Worm (Caenorhabditis elegans) whole organism, L1 larva: ENCODE data around the gene acox-1.5.

Source experiments
- C16A3.4 ChIP-seq: fragments of 150-350 bp; optimal IDR thresholded peaks from 2 replicates; lab custom pipeline; 2014; ENCODE audit warnings: missing biosample characterization, missing genetic modification characterization
- F16B12.6 ChIP-seq: fragments of 150-350 bp; optimal IDR thresholded peaks from 2 replicates; lab custom pipeline; 2014; ENCODE audit warnings: missing biosample characterization, missing genetic modification characterization
- alr-1 ChIP-seq: fragments of 200-800 bp; sonication (Bioruptor generic); optimal IDR thresholded peaks from 2 replicates; lab custom pipeline; 2018; ENCODE audit warnings: borderline replicate concordance, mild to moderate bottlenecking, missing genetic modification characterization, missing compliant biosample characterization
- ama-1 ChIP-seq: fragments of 150-350 bp; optimal IDR thresholded peaks from 2 replicates; lab custom pipeline; 2014
- blmp-1 ChIP-seq: fragments of 150-350 bp; optimal IDR thresholded peaks from 2 replicates; lab custom pipeline; 2014; ENCODE audit warnings: missing biosample characterization, missing genetic modification characterization
- ceh-82 ChIP-seq, 3 experiments: fragments of 150-350 bp in 1 of 3; sonication (generic microtip) in 2 of 3; optimal IDR thresholded peaks; 2 replicates each; lab custom pipeline; 2014 to 2017; ENCODE audit warnings: missing biosample characterization in 3 of 3, missing genetic modification characterization in 3 of 3
- dpl-1 ChIP-seq, 3 experiments: fragments of 150-350 bp in 2 of 3; sonication (generic microtip) in 1 of 3; optimal IDR thresholded peaks; 2 replicates each; lab custom pipeline; 2014 to 2017; ENCODE audit warnings: missing biosample characterization in 3 of 3, missing genetic modification characterization in 3 of 3, missing genetic modification reagents in 3 of 3
- efl-1 ChIP-seq, 4 experiments: fragments of 150-350 bp; optimal IDR thresholded peaks in 3 of 4; peaks in 1 of 4; 1 replicate in 1 of 4; 2 replicates in 3 of 4; lab custom pipeline; 2014; ENCODE audit warnings: missing biosample characterization in 2 of 4, missing genetic modification characterization in 2 of 4, missing genetic modification reagents in 2 of 4
- elt-2 ChIP-seq: sonication (generic microtip); optimal IDR thresholded peaks from 2 replicates; lab custom pipeline; 2016; ENCODE audit warnings: missing genetic modification characterization, mild to moderate bottlenecking, inconsistent platforms, missing compliant biosample characterization, missing genetic modification reagents
- elt-3 ChIP-seq, 6 experiments: fragments of 150-350 bp in 1 of 6; sonication (generic microtip); optimal IDR thresholded peaks; 2 replicates each; lab custom pipeline; 2017 to 2018; ENCODE audit warnings: missing biosample characterization in 6 of 6, missing genetic modification characterization in 6 of 6, inconsistent platforms in 1 of 6
- fos-1 ChIP-seq: fragments of 150-350 bp; optimal IDR thresholded peaks from 2 replicates; lab custom pipeline; 2014; ENCODE audit warnings: missing biosample characterization, missing genetic modification characterization
- grh-1 ChIP-seq: fragments of 200-800 bp; sonication (Bioruptor generic); IDR thresholded peaks from 2 replicates; pipeline ENCODE4 v1.3.6; 2022; ENCODE audit warnings: missing genetic modification reagents, missing genetic modification characterization, missing compliant biosample characterization
- hlh-4 ChIP-seq: sonication (generic microtip); optimal IDR thresholded peaks from 2 replicates; lab custom pipeline; 2016; ENCODE audit warnings: mild to moderate bottlenecking, missing genetic modification characterization, missing compliant biosample characterization
- lin-15B ChIP-seq: fragments of 150-350 bp; sonication (generic microtip); optimal IDR thresholded peaks from 3 replicates; lab custom pipeline; 2014; ENCODE audit warnings: missing biosample characterization, missing genetic modification characterization
- lin-35 ChIP-seq, 2 experiments: fragments of 150-350 bp; optimal IDR thresholded peaks; 2 replicates each; lab custom pipeline; 2014; ENCODE audit warnings: missing biosample characterization in 2 of 2, missing genetic modification characterization in 2 of 2, missing genetic modification reagents in 2 of 2
- lir-3 ChIP-seq: sonication (generic microtip); optimal IDR thresholded peaks from 2 replicates; lab custom pipeline; 2016; ENCODE audit warnings: mild to moderate bottlenecking, missing genetic modification characterization, moderate library complexity, missing compliant biosample characterization; ENCODE audit not compliant: poor library complexity
- lsy-2 ChIP-seq, 2 experiments: fragments of 150-350 bp; optimal IDR thresholded peaks; 2 replicates each; lab custom pipeline; 2014; ENCODE audit warnings: missing biosample characterization in 2 of 2, missing genetic modification characterization in 2 of 2
- mep-1 ChIP-seq: fragments of 150-350 bp; optimal IDR thresholded peaks from 2 replicates; lab custom pipeline; 2014; ENCODE audit warnings: missing biosample characterization, missing genetic modification characterization
- nhr-11 ChIP-seq: fragments of 150-350 bp; optimal IDR thresholded peaks from 2 replicates; lab custom pipeline; 2014; ENCODE audit warnings: missing biosample characterization, missing genetic modification characterization
- nhr-20 ChIP-seq: sonication (generic microtip); optimal IDR thresholded peaks from 2 replicates; lab custom pipeline; 2016; ENCODE audit warnings: mild to moderate bottlenecking, missing genetic modification characterization, missing compliant biosample characterization
- nhr-28 ChIP-seq: fragments of 150-350 bp; optimal IDR thresholded peaks from 2 replicates; lab custom pipeline; 2014; ENCODE audit warnings: missing biosample characterization, missing genetic modification characterization
- nhr-85 ChIP-seq: sonication (generic microtip); peaks from one replicate; lab custom pipeline; 2016; ENCODE audit warnings: missing genetic modification characterization, inconsistent platforms, missing compliant biosample characterization
- pax-3 ChIP-seq: fragments of 200-800 bp; sonication (Bioruptor generic); optimal IDR thresholded peaks from 2 replicates; lab custom pipeline; 2018; ENCODE audit warnings: mild to moderate bottlenecking, missing genetic modification characterization, moderate library complexity, missing compliant biosample characterization
- skn-1 ChIP-seq: fragments of 150-350 bp; optimal IDR thresholded peaks from 2 replicates; lab custom pipeline; 2014; ENCODE audit warnings: missing biosample characterization, missing genetic modification characterization
- snu-23 ChIP-seq: sonication (generic microtip); optimal IDR thresholded peaks from 2 replicates; lab custom pipeline; 2016; ENCODE audit warnings: missing genetic modification characterization, missing compliant biosample characterization
- tbx-2 ChIP-seq: sonication (generic microtip); optimal IDR thresholded peaks from 2 replicates; lab custom pipeline; 2016; ENCODE audit warnings: missing genetic modification characterization, missing compliant biosample characterization
- unc-130 ChIP-seq: fragments of 150-350 bp; optimal IDR thresholded peaks from 2 replicates; lab custom pipeline; 2017; ENCODE audit warnings: missing biosample characterization, missing genetic modification characterization, inconsistent platforms
- unc-30 ChIP-seq: sonication (generic microtip); optimal IDR thresholded peaks from 2 replicates; lab custom pipeline; 2017; ENCODE audit warnings: missing biosample characterization, missing genetic modification characterization
- unc-98 ChIP-seq: fragments of 200-800 bp; sonication (Bioruptor generic); IDR thresholded peaks from 2 replicates; pipeline ENCODE4 v1.3.6; 2022; ENCODE audit warnings: missing genetic modification characterization, missing compliant biosample characterization
- xbp-1 ChIP-seq: sonication (generic microtip); optimal IDR thresholded peaks from 2 replicates; lab custom pipeline; 2016; ENCODE audit warnings: missing genetic modification characterization, missing compliant biosample characterization
- ztf-4 ChIP-seq: fragments of 150-350 bp; optimal IDR thresholded peaks from 2 replicates; lab custom pipeline; 2014; ENCODE audit warnings: missing biosample characterization, missing genetic modification characterization

acox-1.5 gene

ce11 chrIII:9542816-9543215 lies 49.2 kb downstream of the acox-1.5 start, which contains the start of gene eif-2Balpha:
TSS of gene eif-2Balpha (plus strand) at chrIII:9543119.
- TF ChIP-seq blmp-1 (tag; lab: Kevin White, UChicago) (peak; percentile 32), fos-1 (tag; lab: Kevin White, UChicago) (no peak), pax-3 (no peak), nhr-11 (no peak), mep-1 (tag; lab: Kevin White, UChicago) (peak; percentile 16), lin-35 (GFP tag; optimal IDR thresholded peaks at IDR 0.05; lab: Kevin White, UChicago) (peak; percentile 44 to 90), tbx-2 (tag; lab: Kevin White, UChicago) (peak; percentile 21), xbp-1 (tag; lab: Kevin White, UChicago) (no peak), nhr-28 (no peak), lsy-2 (tag; optimal IDR thresholded peaks at IDR 0.05; lab: Kevin White, UChicago) (peak; percentile 78 to 94), nhr-85 (tag; lab: Kevin White, UChicago) (peak; percentile 38), snu-23 (GFP tag; lab: Kevin White, UChicago) (peak; percentile 28), nhr-20 (tag; lab: Kevin White, UChicago) (peak; percentile 4), ztf-4 (no peak), ceh-82 (tag; optimal IDR thresholded peaks at IDR 0.05; lab: Kevin White, UChicago) (peak in 1 of 3 experiments; percentile 30), elt-3 (tag; optimal IDR thresholded peaks at IDR 0.05; lab: Kevin White, UChicago) (peak in 1 of 6 experiments; percentile 24), F16B12.6 (tag; lab: Kevin White, UChicago) (peak; percentile 34), unc-98 (GFP tag; lab: Robert Waterston, UW) (no peak), unc-30 (no peak), C16A3.4 (tag; lab: Kevin White, UChicago) (peak; percentile 40), efl-1 (optimal IDR thresholded peaks at IDR 0.05; lab: Kevin White, UChicago) (peak; percentile 29 to 70), efl-1 (GFP tag; optimal IDR thresholded peaks at IDR 0.05 in 1 of 2; lab: Kevin White, UChicago) (peak; percentile 79 to 96), unc-130 (no peak), ama-1 (no peak), lin-15B (peak; percentile 17), dpl-1 (GFP tag; optimal IDR thresholded peaks at IDR 0.05; lab: Kevin White, UChicago) (peak; percentile 70 to 80 (median 71)), skn-1 (tag; lab: Kevin White, UChicago) (peak; percentile 14)

DNA sequence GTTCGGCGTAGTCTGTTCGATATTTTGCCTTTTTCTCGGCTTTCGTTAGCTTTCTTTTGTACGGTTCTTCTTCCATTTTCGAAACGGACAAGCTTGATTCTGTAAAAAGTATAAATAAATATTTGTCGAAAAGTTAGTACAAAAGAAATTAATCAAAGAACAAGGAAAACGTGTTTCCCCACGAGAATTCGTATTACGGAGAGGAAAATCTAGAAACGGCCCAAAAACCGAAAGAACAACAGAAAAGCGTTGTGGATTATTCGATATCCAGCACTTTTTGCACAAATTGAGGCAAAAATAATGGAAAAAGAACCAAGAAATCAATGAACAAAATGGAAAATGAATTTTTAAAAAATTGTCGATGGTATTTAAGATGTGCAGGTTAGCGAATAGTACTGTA lies 49.7 kb downstream of the acox-1.5 start, which contains the start of gene mut-7:
mut-7 (minus strand) TSS at position 101 of the 400 bp plus-strand sequence.
- TF ChIP-seq grh-1 (GFP tag; lab: Robert Waterston, UW): no peak
- TF ChIP-seq, all 84 proteins: peak for 0

ce11 chrIII:9538655-9539155 lies 53.3 kb downstream of the acox-1.5 start, which contains the start of gene ZK1098.3:
TSS of gene ZK1098.3 (minus strand) at chrIII:9538705.
- TF ChIP-seq lir-3 (tag; lab: Kevin White, UChicago) (no peak), dpl-1 (GFP tag; optimal IDR thresholded peaks at IDR 0.05; lab: Kevin White, UChicago) (peak in 2 of 3 experiments; percentile 9 to 45), mep-1 (tag; lab: Kevin White, UChicago) (peak; percentile 49), alr-1 (tag; lab: Kevin White, UChicago) (no peak), elt-2 (tag; lab: Kevin White, UChicago) (no peak), efl-1 (optimal IDR thresholded peaks at IDR 0.05; lab: Kevin White, UChicago) (peak; percentile 12 to 24), efl-1 (GFP tag; optimal IDR thresholded peaks at IDR 0.05 in 1 of 2; lab: Kevin White, UChicago) (peak in 1 of 2 experiments; percentile 14), hlh-4 (no peak), blmp-1 (tag; lab: Kevin White, UChicago) (peak; percentile 15), lin-35 (GFP tag; optimal IDR thresholded peaks at IDR 0.05; lab: Kevin White, UChicago) (peak in 1 of 2 experiments; percentile 12), lsy-2 (tag; optimal IDR thresholded peaks at IDR 0.05; lab: Kevin White, UChicago) (peak; percentile 18 to 60)
